Worm (Caenorhabditis elegans) whole organism, young adult: ENCODE measurements around the gene H40L08.3.
A peak's percentile ranks its signal among the peaks of the same experiment; 100 is the strongest.

Source experiments
- C06A6.2 ChIP-seq: fragments of 200-800 bp; sonication (Bioruptor generic); conservative IDR thresholded peaks from 2 replicates; pipeline ENCODE4 v1.3.6; 2022; ENCODE audit warnings: missing genetic modification characterization, missing compliant biosample characterization
- C17E4.6 ChIP-seq: fragments of 200-800 bp; sonication (Bioruptor generic); IDR thresholded peaks from 2 replicates; pipeline ENCODE4 v1.3.6; 2022; ENCODE audit warnings: missing genetic modification reagents, missing genetic modification characterization, missing compliant biosample characterization
- D2030.7 ChIP-seq: fragments of 200-800 bp; sonication (Bioruptor generic); IDR thresholded peaks from 2 replicates; pipeline ENCODE4 v1.3.6; 2022; ENCODE audit warnings: missing genetic modification reagents, missing genetic modification characterization, missing compliant biosample characterization
- F22D6.2 ChIP-seq: sonication (generic microtip); optimal IDR thresholded peaks from 2 replicates; lab custom pipeline; 2016; ENCODE audit warnings: mild to moderate bottlenecking, missing genetic modification characterization, missing compliant biosample characterization
- F57C9.4 ChIP-seq: sonication (generic microtip); optimal IDR thresholded peaks from 2 replicates; lab custom pipeline; 2017; ENCODE audit warnings: mild to moderate bottlenecking, missing genetic modification characterization, missing compliant biosample characterization
- T26A5.8 ChIP-seq: sonication (generic microtip); optimal IDR thresholded peaks from 2 replicates; lab custom pipeline; 2016; ENCODE audit warnings: missing genetic modification characterization, missing compliant biosample characterization
- Y95B8A.8 ChIP-seq: fragments of 200-800 bp; sonication (Bioruptor generic); IDR thresholded peaks from 2 replicates; pipeline ENCODE4 v1.3.6; 2022; ENCODE audit warnings: missing genetic modification reagents, missing genetic modification characterization, missing compliant biosample characterization
- ZK185.1 ChIP-seq: sonication (generic microtip); optimal IDR thresholded peaks from 2 replicates; lab custom pipeline; 2016; ENCODE audit warnings: mild to moderate bottlenecking, missing genetic modification characterization, missing compliant biosample characterization; ENCODE audit not compliant: poor library complexity, severe bottlenecking
- athp-1 ChIP-seq: sonication (generic microtip); optimal IDR thresholded peaks from 2 replicates; lab custom pipeline; 2017; ENCODE audit warnings: mild to moderate bottlenecking, missing genetic modification characterization, missing compliant biosample characterization
- attf-3 ChIP-seq: fragments of 200-800 bp; sonication (Bioruptor generic); conservative IDR thresholded peaks from 2 replicates; pipeline ENCODE4 v1.3.6; 2022; ENCODE audit warnings: missing genetic modification reagents, missing genetic modification characterization, missing compliant biosample characterization
- attf-6 ChIP-seq: fragments of 200-800 bp; sonication (Bioruptor generic); IDR thresholded peaks from 2 replicates; pipeline ENCODE4 v1.3.6; 2022; ENCODE audit warnings: missing genetic modification reagents, missing genetic modification characterization, missing compliant biosample characterization
- bed-1 ChIP-seq: fragments of 200-800 bp; sonication (Bioruptor generic); IDR thresholded peaks from 2 replicates; pipeline ENCODE4 v1.3.6; 2022; ENCODE audit warnings: missing genetic modification reagents, missing genetic modification characterization, missing compliant biosample characterization
- cebp-1 ChIP-seq, 2 experiments: fragments of 200-800 bp in 1 of 2; sonication (Bioruptor generic) in 1 of 2; sonication (generic microtip) in 1 of 2; IDR thresholded peaks in 1 of 2; optimal IDR thresholded peaks in 1 of 2; 2 replicates each; pipeline versions ENCODE4 v1.3.6 to Lab custom; 2017 to 2022; ENCODE audit warnings: missing compliant biosample characterization in 2 of 2, missing genetic modification characterization in 2 of 2, mild to moderate bottlenecking in 1 of 2, missing genetic modification reagents in 1 of 2, moderate library complexity in 1 of 2
- cebp-2 ChIP-seq: fragments of 200-800 bp; sonication (Bioruptor generic); IDR thresholded peaks from 2 replicates; pipeline ENCODE4 v1.3.6; 2022; ENCODE audit warnings: missing genetic modification characterization, missing compliant biosample characterization
- chd-7 ChIP-seq: sonication (generic microtip); optimal IDR thresholded peaks from 2 replicates; lab custom pipeline; 2016; ENCODE audit warnings: mild to moderate bottlenecking, missing genetic modification characterization, moderate library complexity, missing compliant biosample characterization
- dox-1 ChIP-seq: fragments of 200-800 bp; sonication (Bioruptor generic); IDR thresholded peaks from 2 replicates; pipeline ENCODE4 v1.3.6; 2022; ENCODE audit warnings: missing genetic modification reagents, missing genetic modification characterization, missing compliant biosample characterization
- efl-1 ChIP-seq: fragments of 150-350 bp; optimal IDR thresholded peaks from 2 replicates; lab custom pipeline; 2014; ENCODE audit warnings: missing biosample characterization, missing genetic modification reagents, missing genetic modification characterization
- egl-18 ChIP-seq: fragments of 200-800 bp; sonication (Bioruptor generic); IDR thresholded peaks from 2 replicates; pipeline ENCODE4 v1.3.6; 2022; ENCODE audit warnings: missing genetic modification reagents, missing genetic modification characterization, missing compliant biosample characterization
- egrh-3 ChIP-seq: fragments of 200-800 bp; sonication (Bioruptor generic); IDR thresholded peaks from 2 replicates; pipeline ENCODE4 v1.3.6; 2022; ENCODE audit warnings: missing genetic modification reagents, missing genetic modification characterization, missing compliant biosample characterization
- ets-4 ChIP-seq: fragments of 200-800 bp; sonication (Bioruptor generic); optimal IDR thresholded peaks from 2 replicates; lab custom pipeline; 2018; ENCODE audit warnings: mild to moderate bottlenecking, missing genetic modification characterization, missing compliant biosample characterization
- hlh-12 ChIP-seq: sonication (generic microtip); optimal IDR thresholded peaks from 2 replicates; lab custom pipeline; 2016; ENCODE audit warnings: missing genetic modification characterization, missing compliant biosample characterization
- hrde-1 ChIP-seq: sonication (generic microtip); optimal IDR thresholded peaks from 2 replicates; lab custom pipeline; 2016; ENCODE audit warnings: missing genetic modification characterization, mild to moderate bottlenecking, missing compliant biosample characterization, moderate library complexity, missing genotype, missing genetic modification reagents, borderline replicate concordance
- lag-1 ChIP-seq: fragments of 200-800 bp; sonication (Bioruptor generic); IDR thresholded peaks from 2 replicates; pipeline ENCODE4 v1.3.6; 2022; ENCODE audit warnings: missing genetic modification reagents, missing genetic modification characterization, missing compliant biosample characterization
- lin-40 ChIP-seq: sonication (generic microtip); optimal IDR thresholded peaks from 2 replicates; lab custom pipeline; 2016; ENCODE audit warnings: missing genetic modification characterization, mild to moderate bottlenecking, missing compliant biosample characterization, missing genotype, missing genetic modification reagents
- lin-54 ChIP-seq: fragments of 200-800 bp; sonication (Bioruptor generic); optimal IDR thresholded peaks from 2 replicates; lab custom pipeline; 2018; ENCODE audit warnings: mild to moderate bottlenecking, missing genetic modification characterization, missing compliant biosample characterization
- madf-3 ChIP-seq: fragments of 200-800 bp; sonication (Bioruptor generic); IDR thresholded peaks from 2 replicates; pipeline ENCODE4 v1.3.6; 2022; ENCODE audit warnings: missing genetic modification reagents, missing genetic modification characterization, missing compliant biosample characterization
- mcd-1 ChIP-seq: fragments of 200-800 bp; sonication (Bioruptor generic); IDR thresholded peaks from 2 replicates; pipeline ENCODE4 v1.3.6; 2022; ENCODE audit warnings: missing genetic modification reagents, missing genetic modification characterization, missing compliant biosample characterization
- mel-28 ChIP-seq: sonication (generic microtip); optimal IDR thresholded peaks from 2 replicates; lab custom pipeline; 2016; ENCODE audit warnings: borderline replicate concordance, mild to moderate bottlenecking, missing genetic modification characterization, missing compliant biosample characterization
- mxl-1 ChIP-seq: sonication (generic microtip); optimal IDR thresholded peaks from 2 replicates; lab custom pipeline; 2016; ENCODE audit warnings: missing genetic modification characterization, missing compliant biosample characterization
- nfya-2 ChIP-seq: fragments of 200-800 bp; sonication (Bioruptor generic); IDR thresholded peaks from 2 replicates; pipeline ENCODE4 v1.3.6; 2022; ENCODE audit warnings: missing genetic modification reagents, missing genetic modification characterization, missing compliant biosample characterization
- nfyb-1 ChIP-seq: fragments of 200-800 bp; sonication (Bioruptor generic); IDR thresholded peaks from 2 replicates; pipeline ENCODE4 v1.3.6; 2022; ENCODE audit warnings: missing genetic modification reagents, missing genetic modification characterization, missing compliant biosample characterization
- nhr-120 ChIP-seq: fragments of 200-800 bp; sonication (Bioruptor generic); IDR thresholded peaks from 2 replicates; pipeline ENCODE4 v1.3.6; 2022; ENCODE audit warnings: missing genetic modification characterization, missing compliant biosample characterization
- pbrm-1 ChIP-seq: fragments of 200-800 bp; sonication (Bioruptor generic); IDR thresholded peaks from 2 replicates; pipeline ENCODE4 v1.3.6; 2022; ENCODE audit warnings: missing genetic modification reagents, missing genetic modification characterization, missing compliant biosample characterization
- repo-1 ChIP-seq: sonication (generic microtip); optimal IDR thresholded peaks from 2 replicates; lab custom pipeline; 2017; ENCODE audit warnings: mild to moderate bottlenecking, missing genetic modification characterization, missing compliant biosample characterization
- snpc-1.1 ChIP-seq: sonication (generic microtip); optimal IDR thresholded peaks from 2 replicates; lab custom pipeline; 2017; ENCODE audit warnings: missing genetic modification characterization, mild to moderate bottlenecking, missing compliant biosample characterization, antibody characterized with exemption, moderate library complexity, missing genotype, missing genetic modification reagents; ENCODE audit not compliant: insufficient read depth
- snpc-1.3 ChIP-seq: sonication (generic microtip); optimal IDR thresholded peaks from 2 replicates; lab custom pipeline; 2017; ENCODE audit warnings: missing genetic modification characterization, mild to moderate bottlenecking, missing compliant biosample characterization, antibody characterized with exemption, moderate library complexity, missing genotype, missing genetic modification reagents; ENCODE audit not compliant: insufficient read depth
- snpc-3.4 ChIP-seq: sonication (generic microtip); optimal IDR thresholded peaks from 2 replicates; lab custom pipeline; 2017; ENCODE audit warnings: missing genetic modification characterization, mild to moderate bottlenecking, missing compliant biosample characterization, antibody characterized with exemption, moderate library complexity, missing genotype, missing genetic modification reagents
- sptf-2 ChIP-seq: fragments of 200-800 bp; sonication (Bioruptor generic); optimal IDR thresholded peaks from 2 replicates; lab custom pipeline; 2018; ENCODE audit warnings: mild to moderate bottlenecking, missing genetic modification characterization, missing compliant biosample characterization
- tbp1 ChIP-seq: fragments of 200-800 bp; sonication (Bioruptor generic); optimal IDR thresholded peaks from 2 replicates; lab custom pipeline; 2018; ENCODE audit warnings: mild to moderate bottlenecking, missing genetic modification characterization, missing compliant biosample characterization
- unc-62 ChIP-seq: fragments of 150-350 bp; optimal IDR thresholded peaks from 2 replicates; lab custom pipeline; 2014; ENCODE audit warnings: missing biosample characterization, missing genetic modification reagents, missing genetic modification characterization
- ztf-18 ChIP-seq: sonication (generic microtip); optimal IDR thresholded peaks from 2 replicates; lab custom pipeline; 2016; ENCODE audit warnings: missing genotype, mild to moderate bottlenecking, missing genetic modification characterization, missing compliant biosample characterization
- ztf-26 ChIP-seq: sonication (generic microtip); optimal IDR thresholded peaks from 2 replicates; lab custom pipeline; 2017; ENCODE audit warnings: missing genetic modification characterization, missing compliant biosample characterization
- ztf-28 ChIP-seq: fragments of 200-800 bp; sonication (Bioruptor generic); IDR thresholded peaks from 2 replicates; pipeline ENCODE4 v1.3.6; 2022; ENCODE audit warnings: missing genetic modification reagents, missing genetic modification characterization, missing compliant biosample characterization
- ztf-3 ChIP-seq: fragments of 200-800 bp; sonication (Bioruptor generic); optimal IDR thresholded peaks from 2 replicates; lab custom pipeline; 2018; ENCODE audit warnings: mild to moderate bottlenecking, missing genetic modification characterization, missing compliant biosample characterization

H40L08.3 gene

ce11 chrX:15039029-15039695 lies 36.7 kb downstream of the H40L08.3 start:
- TF ChIP-seq nfya-2 (GFP tag; lab: Robert Waterston, UW), result no peak
- no peak for TF ChIP-seq cebp-2 (GFP tag; lab: Robert Waterston, UW)
- no peak for TF ChIP-seq ztf-18 (tag; lab: Kevin White, UChicago)
- no peak for TF ChIP-seq cebp-1 (GFP tag; IDR thresholded peaks at IDR 0.05; lab: Robert Waterston, UW)
- no peak for TF ChIP-seq cebp-1 (tag; optimal IDR thresholded peaks at IDR 0.05; lab: Kevin White, UChicago)
- no peak for TF ChIP-seq ets-4
- TF ChIP-seq unc-62 (GFP tag; lab: Kevin White, UChicago), result no peak
- TF ChIP-seq nfyb-1 (GFP tag; lab: Robert Waterston, UW), result no peak
- no peak for TF ChIP-seq C06A6.2
- TF ChIP-seq ztf-3 (GFP tag; lab: Kevin White, UChicago), result no peak
- TF ChIP-seq efl-1 (GFP tag; lab: Kevin White, UChicago), result no peak
- TF ChIP-seq bed-1 (GFP tag; lab: Robert Waterston, UW), result no peak
- no peak for TF ChIP-seq ztf-28 (GFP tag; lab: Robert Waterston, UW)
- TF ChIP-seq C17E4.6, result no peak
- no peak for TF ChIP-seq T26A5.8 (tag; lab: Kevin White, UChicago)
- TF ChIP-seq hlh-12 (tag; lab: Kevin White, UChicago), result no peak
- TF ChIP-seq attf-3 (GFP tag; lab: Robert Waterston, UW), result no peak
- TF ChIP-seq pbrm-1 (GFP tag; lab: Robert Waterston, UW), result no peak

ce11 chrX:15036287-15036686 lies 39.6 kb downstream of the H40L08.3 start:
- TF ChIP-seq lin-40 (tag; lab: Kevin White, UChicago) (peak; percentile 51), madf-3 (GFP tag; lab: Robert Waterston, UW) (peak; percentile 59; the same call in 1 of the 2 replicates), mcd-1 (GFP tag; lab: Robert Waterston, UW) (no peak), mel-28 (tag; lab: Kevin White, UChicago) (no peak), snpc-1.1 (tag; lab: Kevin White, UChicago) (no peak), hrde-1 (tag; lab: Kevin White, UChicago) (no peak), sptf-2 (no peak), lin-54 (GFP tag; lab: Kevin White, UChicago) (no peak), nfyb-1 (GFP tag; lab: Robert Waterston, UW) (peak; percentile 28; the same call in 1 of the 2 replicates), chd-7 (tag; lab: Kevin White, UChicago) (peak; percentile 41), F22D6.2 (tag; lab: Kevin White, UChicago) (peak; percentile 17), D2030.7 (no peak), athp-1 (tag; lab: Kevin White, UChicago) (peak; percentile 16), repo-1 (peak; percentile 65), dox-1 (no peak), snpc-3.4 (tag; lab: Kevin White, UChicago) (no peak), Y95B8A.8 (GFP tag; lab: Robert Waterston, UW) (no peak), ZK185.1 (tag; lab: Kevin White, UChicago) (peak; percentile 19), cebp-1 (GFP tag; IDR thresholded peaks at IDR 0.05; lab: Robert Waterston, UW) (no peak), cebp-1 (tag; optimal IDR thresholded peaks at IDR 0.05; lab: Kevin White, UChicago) (peak; percentile 21)

- TF ChIP-seq ztf-26 (tag; lab: Kevin White, UChicago), result no peak
- no peak for TF ChIP-seq egrh-3
- no peak for TF ChIP-seq Y95B8A.8 (GFP tag; lab: Robert Waterston, UW)
- no peak for TF ChIP-seq madf-3 (GFP tag; lab: Robert Waterston, UW)
- TF ChIP-seq tbp1 (GFP tag; lab: Kevin White, UChicago), result no peak
- no peak for TF ChIP-seq ztf-18 (tag; lab: Kevin White, UChicago)
- no peak for TF ChIP-seq snpc-1.3 (tag; lab: Kevin White, UChicago)
- no peak for TF ChIP-seq F57C9.4
- no peak for TF ChIP-seq attf-6 (GFP tag; lab: Robert Waterston, UW)
- no peak for TF ChIP-seq lag-1 (GFP tag; lab: Robert Waterston, UW)
- TF ChIP-seq mxl-1 (tag; lab: Kevin White, UChicago), result no peak
- TF ChIP-seq F22D6.2 (tag; lab: Kevin White, UChicago), result no peak
- no peak for TF ChIP-seq nhr-120 (GFP tag; lab: Robert Waterston, UW)
- TF ChIP-seq egl-18 (GFP tag; lab: Robert Waterston, UW), result no peak
Measured at ce11 chrX:15035748-15036147, 40.1 kb downstream of the H40L08.3 start.
